Fruit fly (Drosophila melanogaster) whole organism, embryonic: ENCODE results near the gene dls.

Source experiments
- Abd-B ChIP-seq: fragments of 200-800 bp; sonication (Bioruptor generic); optimal IDR thresholded peaks from 2 replicates; lab custom pipeline; 2018; ENCODE audit warnings: missing biosample characterization, mild to moderate bottlenecking, missing genetic modification characterization, moderate library complexity
- Atf-2 ChIP-seq: fragments of 200-800 bp; sonication (Bioruptor generic); optimal IDR thresholded peaks from 2 replicates; lab custom pipeline; 2016; ENCODE audit warnings: missing biosample characterization, missing genetic modification characterization
- Atf3 ChIP-seq: fragments of 200-800 bp; sonication (Bioruptor generic); optimal IDR thresholded peaks from 3 replicates; lab custom pipeline; 2016; ENCODE audit warnings: missing biosample characterization, missing genetic modification characterization
- CG10366 ChIP-seq: fragments of 200-800 bp; sonication (Bioruptor generic); IDR thresholded peaks from 2 replicates; pipeline ENCODE4 v1.3.6; 2022; ENCODE audit warnings: missing biosample characterization, missing genetic modification characterization
- CG12299 ChIP-seq: fragments of 200-800 bp; sonication (Bioruptor generic); optimal IDR thresholded peaks from 2 replicates; lab custom pipeline; 2018; ENCODE audit warnings: missing biosample characterization, mild to moderate bottlenecking, missing genetic modification characterization
- CG12659 ChIP-seq: fragments of 200-800 bp; sonication (Bioruptor generic); optimal IDR thresholded peaks from 3 replicates; lab custom pipeline; 2017; ENCODE audit warnings: mild to moderate bottlenecking, missing biosample characterization, missing genetic modification reagents, missing genetic modification characterization
- CG14441 ChIP-seq: fragments of 200-800 bp; sonication (Bioruptor generic); IDR thresholded peaks from 2 replicates; pipeline ENCODE4 v1.3.6; 2022; ENCODE audit warnings: missing biosample characterization, missing genetic modification characterization
- CG14860 ChIP-seq: fragments of 200-800 bp; sonication (Bioruptor generic); IDR thresholded peaks from 3 replicates; pipeline ENCODE4 v1.3.6; 2022; ENCODE audit warnings: missing biosample characterization, missing genetic modification characterization; ENCODE audit not compliant: partially characterized antibody
- CG1529 ChIP-seq: fragments of 200-800 bp; sonication (Bioruptor generic); optimal IDR thresholded peaks from 3 replicates; lab custom pipeline; 2018; ENCODE audit warnings: missing biosample characterization, missing genetic modification characterization
- CG1602 ChIP-seq: fragments of 200-800 bp; sonication (Bioruptor generic); optimal IDR thresholded peaks from 3 replicates; lab custom pipeline; 2016; ENCODE audit warnings: missing biosample characterization, missing genetic modification characterization
- CG17359 ChIP-seq: fragments of 200-800 bp; sonication (Bioruptor generic); optimal IDR thresholded peaks from 3 replicates; lab custom pipeline; 2018; ENCODE audit warnings: missing biosample characterization, mild to moderate bottlenecking, missing genetic modification characterization, moderate library complexity
- CG18764 ChIP-seq: fragments of 200-800 bp; sonication (Bioruptor generic); optimal IDR thresholded peaks from 3 replicates; lab custom pipeline; 2016; ENCODE audit warnings: missing biosample characterization, missing genetic modification characterization
- CG2889 ChIP-seq: fragments of 200-800 bp; sonication (Bioruptor generic); IDR thresholded peaks from 3 replicates; pipeline ENCODE4 v1.3.6; 2022; ENCODE audit warnings: missing biosample characterization, missing genetic modification characterization
- CG3407 ChIP-seq: fragments of 200-800 bp; sonication (Bioruptor generic); optimal IDR thresholded peaks from 2 replicates; lab custom pipeline; 2018; ENCODE audit warnings: missing biosample characterization, mild to moderate bottlenecking, missing genetic modification characterization
- CG3726 ChIP-seq: fragments of 200-800 bp; sonication (Bioruptor generic); IDR thresholded peaks from 3 replicates; pipeline ENCODE4, ENCODE4 v1.3.6; 2022; ENCODE audit warnings: missing biosample characterization, missing genetic modification characterization
- CG3838 ChIP-seq: fragments of 200-800 bp; sonication (Bioruptor generic); optimal IDR thresholded peaks from 3 replicates; lab custom pipeline; 2016; ENCODE audit warnings: missing biosample characterization, missing genetic modification characterization
- CG3995 ChIP-seq: fragments of 200-800 bp; sonication (Bioruptor generic); optimal IDR thresholded peaks from 3 replicates; lab custom pipeline; 2016; ENCODE audit warnings: missing biosample characterization, missing genetic modification characterization
- CG5953 ChIP-seq: fragments of 200-800 bp; sonication (Bioruptor generic); IDR thresholded peaks from 2 replicates; pipeline ENCODE4 v1.3.6; 2022; ENCODE audit warnings: missing biosample characterization, missing genetic modification characterization
- CG6175 ChIP-seq: fragments of 200-800 bp; sonication (Bioruptor generic); IDR thresholded peaks from 3 replicates; pipeline ENCODE4 v1.3.6; 2022; ENCODE audit warnings: missing biosample characterization, missing genetic modification characterization
- CG7357 ChIP-seq: fragments of 200-800 bp; sonication (Bioruptor generic); IDR thresholded peaks from 3 replicates; pipeline ENCODE4 v1.3.6; 2022; ENCODE audit warnings: missing biosample characterization, missing genetic modification characterization
- CG8765 ChIP-seq: fragments of 200-800 bp; sonication (Bioruptor generic); IDR thresholded peaks from 2 replicates; pipeline ENCODE4 v1.3.6; 2022; ENCODE audit warnings: missing biosample characterization, missing genetic modification characterization
- Fer3 ChIP-seq: fragments of 200-800 bp; sonication (Bioruptor generic); optimal IDR thresholded peaks from 2 replicates; lab custom pipeline; 2018; ENCODE audit warnings: missing biosample characterization, mild to moderate bottlenecking, missing genetic modification characterization, moderate library complexity
- Kr ChIP-seq: fragments of 200-800 bp; sonication (Bioruptor generic); optimal IDR thresholded peaks from 2 replicates; lab custom pipeline; 2017; ENCODE audit warnings: missing biosample characterization, mild to moderate bottlenecking, missing genetic modification characterization
- Lim3 ChIP-seq: fragments of 200-800 bp; sonication (Bioruptor generic); IDR thresholded peaks from 2 replicates; pipeline ENCODE4 v1.3.6; 2022; ENCODE audit warnings: missing biosample characterization, missing genetic modification characterization
- Mes4 ChIP-seq: fragments of 200-800 bp; sonication (Bioruptor generic); optimal IDR thresholded peaks from 2 replicates; lab custom pipeline; 2016; ENCODE audit warnings: missing biosample characterization, missing genetic modification characterization
- Mrtf ChIP-seq: fragments of 200-800 bp; sonication (Bioruptor generic); IDR thresholded peaks from 3 replicates; pipeline ENCODE4 v1.3.6; 2022; ENCODE audit warnings: missing biosample characterization, missing genetic modification characterization
- Side ChIP-seq: fragments of 200-800 bp; sonication (Bioruptor generic); optimal IDR thresholded peaks from 2 replicates; lab custom pipeline; 2016; ENCODE audit warnings: missing biosample characterization, missing genetic modification characterization
- Trl ChIP-seq, 3 experiments: fragments of >200 bp in 2 of 3; fragments of 200-800 bp in 1 of 3; sonication (Bioruptor generic) in 1 of 3; optimal IDR thresholded peaks; 2 replicates in 1 of 3; 3 replicates in 2 of 3; lab custom pipeline; 2016 to 2017; ENCODE audit warnings: missing biosample characterization in 1 of 3, missing genetic modification characterization in 1 of 3
- bbx ChIP-seq: fragments of 200-800 bp; sonication (Bioruptor generic); IDR thresholded peaks from 2 replicates; pipeline ENCODE4 v1.3.6; 2022; ENCODE audit warnings: missing biosample characterization, missing genetic modification characterization; ENCODE audit not compliant: partially characterized antibody
- bcd ChIP-seq: fragments of 200-800 bp; sonication (Bioruptor generic); optimal IDR thresholded peaks from 2 replicates; lab custom pipeline; 2017; ENCODE audit warnings: missing biosample characterization, mild to moderate bottlenecking, missing genetic modification characterization
- cg ChIP-seq: fragments of 200-800 bp; sonication (Bioruptor generic); optimal IDR thresholded peaks from 3 replicates; lab custom pipeline; 2019; ENCODE audit warnings: missing biosample characterization, mild to moderate bottlenecking, missing genetic modification characterization, moderate library complexity
- dimm ChIP-seq: fragments of 200-800 bp; sonication (Bioruptor generic); IDR thresholded peaks from 2 replicates; pipeline ENCODE4 v1.3.6; 2022; ENCODE audit warnings: missing biosample characterization, missing genetic modification characterization
- disco-r ChIP-seq: fragments of 200-800 bp; sonication (Bioruptor generic); optimal IDR thresholded peaks from 2 replicates; lab custom pipeline; 2016; ENCODE audit warnings: missing biosample characterization, missing genetic modification characterization
- fu2 ChIP-seq: fragments of 200-800 bp; sonication (Bioruptor generic); optimal IDR thresholded peaks from 2 replicates; lab custom pipeline; 2016; ENCODE audit warnings: missing biosample characterization, missing genetic modification characterization
- gcm ChIP-seq: fragments of 200-800 bp; sonication (Bioruptor generic); optimal IDR thresholded peaks from 2 replicates; lab custom pipeline; 2019; ENCODE audit warnings: missing biosample characterization, mild to moderate bottlenecking, missing genetic modification characterization, moderate library complexity
- gcm2 ChIP-seq: fragments of 200-800 bp; sonication (Bioruptor generic); optimal IDR thresholded peaks from 2 replicates; lab custom pipeline; 2016; ENCODE audit warnings: missing biosample characterization, missing genetic modification characterization
- gfzf ChIP-seq: fragments of 200-800 bp; sonication (Bioruptor generic); optimal IDR thresholded peaks from 2 replicates; lab custom pipeline; 2016; ENCODE audit warnings: missing biosample characterization, mild to moderate bottlenecking, missing genetic modification characterization, moderate library complexity
- grn ChIP-seq: fragments of 200-800 bp; sonication (Bioruptor generic); optimal IDR thresholded peaks from 3 replicates; lab custom pipeline; 2017; ENCODE audit warnings: missing biosample characterization, missing genetic modification characterization
- ken ChIP-seq: fragments of 200-800 bp; sonication (Bioruptor generic); IDR thresholded peaks from 3 replicates; pipeline ENCODE4 v1.3.6; 2022; ENCODE audit warnings: missing biosample characterization, missing genetic modification characterization
- knrl ChIP-seq: fragments of 200-800 bp; sonication (Bioruptor generic); IDR thresholded peaks from 3 replicates; pipeline ENCODE4 v1.3.6; 2022; ENCODE audit warnings: missing biosample characterization, missing genetic modification characterization; ENCODE audit not compliant: partially characterized antibody
- lola ChIP-seq, 3 experiments: fragments of >200 bp in 2 of 3; fragments of 200-800 bp in 1 of 3; sonication (Bioruptor generic) in 1 of 3; optimal IDR thresholded peaks; 2 replicates each; lab custom pipeline; 2017 to 2019; ENCODE audit warnings: missing biosample characterization in 3 of 3, missing genetic modification characterization in 3 of 3, mild to moderate bottlenecking in 1 of 3, moderate library complexity in 1 of 3
- phol ChIP-seq: fragments of 200-800 bp; sonication (Bioruptor generic); optimal IDR thresholded peaks from 3 replicates; lab custom pipeline; 2018; ENCODE audit warnings: missing biosample characterization, mild to moderate bottlenecking, missing genetic modification characterization, moderate library complexity
- pum ChIP-seq: fragments of 200-800 bp; sonication (Bioruptor generic); optimal IDR thresholded peaks from 2 replicates; lab custom pipeline; 2016; ENCODE audit warnings: missing biosample characterization, missing genetic modification characterization
- stc ChIP-seq: fragments of 200-800 bp; sonication (Bioruptor generic); IDR thresholded peaks from 2 replicates; pipeline ENCODE4 v1.3.6; 2022; ENCODE audit warnings: missing biosample characterization, missing genetic modification characterization
- trem ChIP-seq: fragments of 200-800 bp; optimal IDR thresholded peaks from 3 replicates; lab custom pipeline; 2019; ENCODE audit warnings: missing biosample characterization, mild to moderate bottlenecking, missing genetic modification characterization, moderate library complexity
- ttk ChIP-seq: fragments of 200-800 bp; sonication (Bioruptor generic); IDR thresholded peaks from 2 replicates; pipeline ENCODE4 v2.1.2; 2022; ENCODE audit warnings: missing biosample characterization, missing genetic modification characterization
- twi ChIP-seq: fragments of 200-800 bp; optimal IDR thresholded peaks from 2 replicates; lab custom pipeline; 2019; ENCODE audit warnings: missing biosample characterization, mild to moderate bottlenecking, missing genetic modification characterization, moderate library complexity
- vvl ChIP-seq: fragments of 200-800 bp; sonication (Bioruptor generic); IDR thresholded peaks from 2 replicates; pipeline ENCODE4 v1.3.6; 2022; ENCODE audit warnings: missing biosample characterization, missing genetic modification characterization
- wdn ChIP-seq: fragments of 200-800 bp; sonication (Bioruptor generic); IDR thresholded peaks from 2 replicates; pipeline ENCODE4 v1.3.6; 2022; ENCODE audit warnings: missing biosample characterization, missing genetic modification characterization
- wek ChIP-seq: fragments of 200-800 bp; sonication (Bioruptor generic); optimal IDR thresholded peaks from 3 replicates; lab custom pipeline; 2018; ENCODE audit warnings: missing biosample characterization, mild to moderate bottlenecking, missing genetic modification characterization, moderate library complexity

dls gene

DNA sequence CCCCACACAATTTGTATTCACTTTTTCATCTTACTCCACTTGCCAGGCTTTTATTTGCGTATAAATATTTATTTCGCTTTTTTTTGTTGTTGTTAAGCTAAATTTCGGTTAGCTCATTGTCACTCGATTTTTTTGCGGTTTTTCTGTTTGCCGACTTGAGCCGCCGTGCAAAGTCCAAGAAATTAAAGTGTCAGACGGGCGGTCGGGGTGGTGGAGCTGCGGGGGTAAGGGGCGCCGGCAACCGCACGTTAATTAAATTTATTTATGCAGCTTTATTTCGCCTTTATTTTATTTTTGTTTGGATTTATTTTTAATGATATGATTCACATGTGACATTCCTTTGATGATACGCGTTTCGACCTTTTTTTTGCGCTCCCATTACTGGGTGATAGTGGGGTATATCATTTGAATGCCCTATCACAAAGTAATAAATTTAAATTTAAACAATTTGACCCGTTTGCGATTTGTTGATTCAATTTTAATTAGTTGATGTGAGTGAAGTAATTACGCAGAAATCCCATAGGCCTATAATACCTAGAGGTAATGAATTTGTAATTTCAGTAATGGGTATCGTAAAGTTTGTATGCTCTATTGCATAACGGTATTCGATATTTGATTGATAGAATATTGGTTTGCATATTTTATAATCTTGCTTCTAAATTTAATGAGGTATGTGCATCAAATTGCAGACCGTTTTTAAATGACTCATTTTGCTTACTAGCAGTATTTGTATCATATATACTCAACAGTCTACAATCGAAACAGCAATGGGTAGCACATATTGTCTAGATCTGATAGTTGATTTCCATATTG lies 35.6 kb upstream of the dls start (continued):
- no peak for TF ChIP-seq ttk (GFP tag; lab: Robert Waterston, UW)
- peak; percentile 15 for TF ChIP-seq phol
- TF ChIP-seq lola (GFP tag; optimal IDR thresholded peaks at IDR 0.05; lab: Kevin White, UChicago), result no peak
- TF ChIP-seq CG7357 (GFP tag; lab: Robert Waterston, UW), result no peak
- TF ChIP-seq Atf3 (GFP tag; lab: Kevin White, UChicago), result no peak
- no peak for TF ChIP-seq CG3407 (GFP tag; lab: Kevin White, UChicago)
- peak; percentile 41 for TF ChIP-seq bcd (GFP tag; lab: Kevin White, UChicago)
- TF ChIP-seq Trl (optimal IDR thresholded peaks at IDR 0.05; lab: Kevin White, UChicago), result no peak
- TF ChIP-seq Trl (GFP tag; optimal IDR thresholded peaks at IDR 0.05; lab: Kevin White, UChicago), result peak; percentile 37
- TF ChIP-seq Kr, result no peak
- no peak for TF ChIP-seq ken (GFP tag; lab: Robert Waterston, UW)
- no peak for TF ChIP-seq CG8765 (GFP tag; lab: Robert Waterston, UW)
- no peak for TF ChIP-seq dimm (GFP tag; lab: Robert Waterston, UW)
- no peak for TF ChIP-seq trem (tag; lab: Kevin White, UChicago)
- no peak for TF ChIP-seq wek
- TF ChIP-seq bbx (GFP tag; lab: Robert Waterston, UW), result no peak
- TF ChIP-seq CG3995 (GFP tag; lab: Kevin White, UChicago), result peak; percentile 36
- no peak for TF ChIP-seq twi (tag; lab: Kevin White, UChicago)
- TF ChIP-seq Mes4, result no peak
- TF ChIP-seq CG6175, result no peak
- TF ChIP-seq vvl (GFP tag; lab: Robert Waterston, UW), result peak; percentile 60
- peak; percentile 31 for TF ChIP-seq CG17359 (tag; lab: Kevin White, UChicago)
- no peak for TF ChIP-seq gcm (GFP tag; lab: Kevin White, UChicago)
- peak; percentile 22 for TF ChIP-seq Side (GFP tag; lab: Kevin White, UChicago)
- no peak for TF ChIP-seq CG12299
- TF ChIP-seq CG10366 (GFP tag; lab: Robert Waterston, UW), result peak; percentile 37
- TF ChIP-seq CG14441 (GFP tag; lab: Robert Waterston, UW), result no peak; the same call in 1 of the 2 replicates
- TF ChIP-seq grn (GFP tag; lab: Kevin White, UChicago), result no peak
- TF ChIP-seq stc (GFP tag; lab: Robert Waterston, UW), result no peak
- TF ChIP-seq Mrtf, result peak; percentile 58; the same call in 1 of the 3 replicates
- no peak for TF ChIP-seq Lim3 (GFP tag; lab: Robert Waterston, UW)
- no peak for TF ChIP-seq CG5953 (GFP tag; lab: Robert Waterston, UW)
- no peak for TF ChIP-seq disco-r
- no peak for TF ChIP-seq CG3726 (GFP tag; lab: Robert Waterston, UW)
- no peak for TF ChIP-seq gcm2
- TF ChIP-seq CG1529, result no peak
- peak; percentile 61 for TF ChIP-seq fu2 (GFP tag; lab: Kevin White, UChicago)
- TF ChIP-seq CG12659 (GFP tag; lab: Kevin White, UChicago), result peak; percentile 28
- TF ChIP-seq wdn, result no peak
- TF ChIP-seq CG2889 (GFP tag; lab: Robert Waterston, UW), result peak; percentile 41; the same call in 1 of the 3 replicates
- peak; percentile 32 for TF ChIP-seq CG3838 (GFP tag; lab: Kevin White, UChicago)
- peak; percentile 41 for TF ChIP-seq Abd-B (GFP tag; lab: Kevin White, UChicago)
- TF ChIP-seq Fer3, result peak; percentile 34
- TF ChIP-seq Atf-2 (GFP tag; lab: Kevin White, UChicago), result peak; percentile 34
- TF ChIP-seq pum (GFP tag; lab: Kevin White, UChicago), result no peak
- TF ChIP-seq CG1602 (GFP tag; lab: Kevin White, UChicago), result peak; percentile 31
- no peak for TF ChIP-seq CG18764
- no peak for TF ChIP-seq cg (GFP tag; lab: Kevin White, UChicago)
- no peak for TF ChIP-seq gfzf
- no peak for TF ChIP-seq CG14860 (GFP tag; lab: Robert Waterston, UW)
- TF ChIP-seq knrl (GFP tag; lab: Robert Waterston, UW), result no peak
